Worm (Caenorhabditis elegans): ENCODE measurements around the gene dhhc-1.

The dhhc-1 gene

ce11 chrX:15055914-15056313 is 44.3 kb downstream of the dhhc-1 start, which contains the start of gene H03G16.7:
TSS of gene H03G16.7 (minus strand) at chrX:15056014.
- TF ChIP-seq K02D7.2 (tag; optimal IDR thresholded peaks at IDR 0.05) (no peak), T23F11.4 (GFP tag; optimal IDR thresholded peaks at IDR 0.05) (no peak), ztf-16 (tag; optimal IDR thresholded peaks at IDR 0.05) (no peak), unc-86 (tag; optimal IDR thresholded peaks at IDR 0.05) (no peak), zip-5 (tag; optimal IDR thresholded peaks at IDR 0.05) (no peak), mec-3 (tag; optimal IDR thresholded peaks at IDR 0.05; ENCODE audit: borderline replicate concordance) (no peak)

- TF ChIP-seq unc-55 (GFP tag; optimal IDR thresholded peaks at IDR 0.05) (no peak), odd-2 (tag; optimal IDR thresholded peaks at IDR 0.05) (no peak), pax-1 (tag; optimal IDR thresholded peaks at IDR 0.05) (no peak), nhr-11 (tag; optimal IDR thresholded peaks at IDR 0.05) (no peak), ceh-2 (tag; optimal IDR thresholded peaks at IDR 0.05) (no peak), T23F11.4 (GFP tag; optimal IDR thresholded peaks at IDR 0.05) (no peak), ceh-45 (GFP tag; IDR thresholded peaks at IDR 0.05) (no peak), sdc-2 (tag; optimal IDR thresholded peaks at IDR 0.05) (no peak), ceh-6 (GFP tag; optimal IDR thresholded peaks at IDR 0.05) (no peak), ceh-19 (GFP tag; optimal IDR thresholded peaks at IDR 0.05) (no peak), ets-4 (tag; optimal IDR thresholded peaks at IDR 0.05) (no peak)
Observed at ce11 chrX:15053223-15053933, 46.8 kb downstream of the dhhc-1 start, which contains the start of gene H03G16.1. TSS of gene H03G16.1 (plus strand) at chrX:15053883.

- no peak for TF ChIP-seq nfya-1 (tag; optimal IDR thresholded peaks at IDR 0.05)
- no peak for TF ChIP-seq mec-3 (tag; optimal IDR thresholded peaks at IDR 0.05; ENCODE audit: borderline replicate concordance)
- no peak for TF ChIP-seq T23F11.4 (GFP tag; optimal IDR thresholded peaks at IDR 0.05)
- TF ChIP-seq rnt-1 (tag; optimal IDR thresholded peaks at IDR 0.05), result no peak
- no peak for TF ChIP-seq unc-3 (GFP tag; conservative IDR thresholded peaks at IDR 0.05)
- TF ChIP-seq unc-3 (tag; optimal IDR thresholded peaks at IDR 0.05), result no peak
- TF ChIP-seq syd-9 (tag; optimal IDR thresholded peaks at IDR 0.05), result no peak
- TF ChIP-seq K09A11.1 (tag; optimal IDR thresholded peaks at IDR 0.05; ENCODE audit: insufficient read depth), result no peak
- TF ChIP-seq dve-1 (tag; optimal IDR thresholded peaks at IDR 0.05), result no peak
- no peak for TF ChIP-seq tbx-7 (tag; optimal IDR thresholded peaks at IDR 0.05)
- TF ChIP-seq ama-1 (optimal IDR thresholded peaks at IDR 0.05), result no peak
- TF ChIP-seq ceh-24 (tag; optimal IDR thresholded peaks at IDR 0.05), result no peak
- TF ChIP-seq zip-5 (tag; optimal IDR thresholded peaks at IDR 0.05), result no peak
- no peak for TF ChIP-seq ref-2 (tag; optimal IDR thresholded peaks at IDR 0.05)
- TF ChIP-seq pqm-1 (tag; optimal IDR thresholded peaks at IDR 0.05), result no peak
- TF ChIP-seq unc-42 (tag; optimal IDR thresholded peaks at IDR 0.05), result no peak
- TF ChIP-seq pha-2 (tag; optimal IDR thresholded peaks at IDR 0.05), result no peak
- TF ChIP-seq nhr-232 (tag; optimal IDR thresholded peaks at IDR 0.05), result no peak
- no peak for TF ChIP-seq hlh-6 (tag; optimal IDR thresholded peaks at IDR 0.05)
Observed at ce11 chrX:15052385-15052784, 47.8 kb downstream of the dhhc-1 start, which contains the start of gene H03G16.6. TSS of gene H03G16.6 (plus strand) at chrX:15052685.

- TF ChIP-seq tbx-2 (tag; optimal IDR thresholded peaks at IDR 0.05) (no peak), npax-4 (tag; optimal IDR thresholded peaks at IDR 0.05) (no peak), ceh-48 (tag; optimal IDR thresholded peaks at IDR 0.05) (no peak), T23F11.4 (GFP tag; optimal IDR thresholded peaks at IDR 0.05) (no peak), pros-1 (tag; optimal IDR thresholded peaks at IDR 0.05) (no peak)
Observed at ce11 chrX:15050006-15050405, 50.2 kb downstream of the dhhc-1 start.
